Worm (Caenorhabditis elegans): ENCODE data around the gene T26A5.8.

Gene T26A5.8

ce11 chrIII:6449854-6450253 is 12.8 kb downstream of the T26A5.8 start:
- TF ChIP-seq sea-1 (GFP tag; conservative IDR thresholded peaks at IDR 0.05) (no peak), aly-1 (tag; optimal IDR thresholded peaks at IDR 0.05) (no peak), hmbx-1 (tag; optimal IDR thresholded peaks at IDR 0.05) (no peak), ama-1 (optimal IDR thresholded peaks at IDR 0.05) (peak; percentile 70), tbx-37 (GFP tag; conservative IDR thresholded peaks at IDR 0.05) (no peak), F13C5.2 (tag; optimal IDR thresholded peaks at IDR 0.05) (no peak), ceh-13 (GFP tag; optimal IDR thresholded peaks at IDR 0.05) (no peak), ceh-36 (tag; optimal IDR thresholded peaks at IDR 0.05) (no peak), hnd-1 (tag; optimal IDR thresholded peaks at IDR 0.05) (no peak), tra-4 (tag; optimal IDR thresholded peaks at IDR 0.05) (no peak), hmg-4 (GFP tag; optimal IDR thresholded peaks at IDR 0.05) (no peak), scrt-1 (GFP tag; IDR thresholded peaks at IDR 0.05) (no peak), ets-7 (tag; optimal IDR thresholded peaks at IDR 0.05) (no peak), B0310.2 (tag; optimal IDR thresholded peaks at IDR 0.05) (no peak), pes-1 (GFP tag; IDR thresholded peaks at IDR 0.05) (peak; percentile 34; the same call in 1 of the 2 replicates), flt-1 (GFP tag; IDR thresholded peaks at IDR 0.05) (no peak)

DNA sequence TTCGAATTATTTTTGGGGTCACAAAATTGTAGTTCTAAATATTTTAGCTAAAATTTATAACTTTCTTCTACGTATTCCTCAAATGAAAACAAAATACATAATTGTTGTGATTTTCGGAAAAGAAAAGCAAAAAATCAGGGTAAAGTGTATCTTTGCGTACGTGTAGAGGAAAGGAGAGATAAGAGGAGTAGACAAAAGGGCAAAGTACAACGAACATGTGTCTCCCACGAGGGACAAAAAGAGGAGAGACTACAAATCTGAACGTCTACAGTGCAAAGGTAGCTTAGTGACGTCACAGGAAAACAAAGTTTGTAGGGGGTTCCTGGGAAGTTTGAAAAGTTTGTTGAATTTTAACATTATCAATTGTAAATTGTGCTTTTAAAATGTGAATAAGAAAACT is 15.1 kb downstream of the T26A5.8 start:
- TF ChIP-seq B0310.2 (tag; optimal IDR thresholded peaks at IDR 0.05), result no peak
- 0 out of 2 replicates have a peak, but pooled peaks have one; percentile 30 for TF ChIP-seq sea-1 (GFP tag; conservative IDR thresholded peaks at IDR 0.05)
- TF ChIP-seq pes-1 (GFP tag; IDR thresholded peaks at IDR 0.05), result no peak
- TF ChIP-seq hmbx-1 (tag; optimal IDR thresholded peaks at IDR 0.05), result no peak
- TF ChIP-seq ceh-36 (tag; optimal IDR thresholded peaks at IDR 0.05), result no peak
- TF ChIP-seq ceh-13 (GFP tag; optimal IDR thresholded peaks at IDR 0.05), result no peak

ce11 chrIII:6446807-6447206 is 15.8 kb downstream of the T26A5.8 start, which contains the start of gene let-721:
TSS of gene let-721 (minus strand) at chrIII:6446907.
- TF ChIP-seq ceh-36 (tag; optimal IDR thresholded peaks at IDR 0.05) (no peak), B0310.2 (tag; optimal IDR thresholded peaks at IDR 0.05) (no peak), pes-1 (GFP tag; IDR thresholded peaks at IDR 0.05) (no peak), scrt-1 (GFP tag; IDR thresholded peaks at IDR 0.05) (no peak), hmg-4 (GFP tag; optimal IDR thresholded peaks at IDR 0.05) (no peak), F13C5.2 (tag; optimal IDR thresholded peaks at IDR 0.05) (no peak), ceh-13 (GFP tag; optimal IDR thresholded peaks at IDR 0.05) (no peak), ets-7 (tag; optimal IDR thresholded peaks at IDR 0.05) (no peak)

DNA sequence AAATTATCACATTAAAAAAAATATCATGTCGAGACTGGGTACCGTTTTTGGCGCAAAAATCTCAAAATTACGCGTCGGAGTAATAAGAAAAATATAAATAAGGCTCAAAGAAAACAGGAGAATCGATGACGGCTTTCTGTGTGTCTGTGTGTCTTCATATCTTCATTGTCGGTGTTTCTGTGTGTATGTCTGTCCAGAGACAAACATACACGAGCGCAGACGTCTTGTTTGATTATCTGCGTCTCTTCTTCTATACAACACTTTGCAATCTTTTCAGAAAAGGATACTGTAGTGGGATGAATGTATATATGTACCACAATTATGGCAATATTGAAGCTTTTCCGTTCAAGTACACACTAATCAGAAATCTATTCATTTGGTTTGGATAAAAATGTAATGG is 18.3 kb downstream of the T26A5.8 start, which contains the start of gene C05D11.13:
C05D11.13 (minus strand) TSS at position 252 of the 400 bp plus-strand sequence.
- TF ChIP-seq scrt-1 (GFP tag; IDR thresholded peaks at IDR 0.05) (no peak), aly-1 (tag; optimal IDR thresholded peaks at IDR 0.05) (no peak), hnd-1 (tag; optimal IDR thresholded peaks at IDR 0.05) (no peak), F13C5.2 (tag; optimal IDR thresholded peaks at IDR 0.05) (no peak), flt-1 (GFP tag; IDR thresholded peaks at IDR 0.05) (no peak), B0310.2 (tag; optimal IDR thresholded peaks at IDR 0.05) (no peak), tbx-11 (GFP tag; IDR thresholded peaks at IDR 0.05) (no peak), ama-1 (optimal IDR thresholded peaks at IDR 0.05) (no peak)

DNA sequence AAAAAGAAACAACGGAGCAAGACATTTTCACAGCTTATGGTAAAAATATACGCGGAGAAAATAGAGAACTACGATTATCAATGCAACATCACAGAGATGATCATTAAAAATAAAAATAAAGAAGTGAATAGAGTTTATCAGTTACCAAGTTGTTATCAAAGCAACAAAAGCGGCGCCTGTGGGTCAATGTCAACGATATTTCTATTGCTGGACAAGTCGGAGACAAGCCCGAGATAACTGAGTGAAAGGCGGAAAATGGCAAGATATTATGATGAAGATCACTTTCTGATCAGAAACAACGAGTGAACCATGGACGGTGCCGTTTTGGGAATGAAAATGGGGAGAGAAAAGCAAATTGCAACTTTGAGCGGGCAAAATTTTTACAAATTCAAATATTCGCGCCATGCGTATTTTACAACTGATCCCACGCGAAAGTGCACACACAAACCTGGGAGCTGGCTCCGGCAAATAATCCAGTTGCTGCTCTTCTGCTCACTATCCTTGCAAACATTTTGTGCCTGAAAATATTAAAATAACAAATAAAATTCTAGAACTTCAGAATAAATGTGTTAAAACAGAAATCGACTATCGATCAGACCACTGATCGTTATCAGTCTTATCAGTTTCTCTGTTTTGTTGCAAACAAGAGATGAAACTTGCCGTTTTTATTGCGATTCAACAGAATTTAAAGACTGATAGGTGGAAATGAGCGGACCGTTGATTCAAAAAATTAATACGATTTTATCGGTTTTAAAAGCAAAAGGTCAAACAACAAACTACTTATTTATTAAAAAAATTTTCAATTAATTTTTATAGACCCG is 20.1 kb downstream of the T26A5.8 start, which contains the start of gene mel-32:
mel-32 (minus strand) TSS at position 696 of the 821 bp plus-strand sequence.
- no peak for TF ChIP-seq tra-4 (tag; optimal IDR thresholded peaks at IDR 0.05)
- no peak for TF ChIP-seq ceh-36 (tag; optimal IDR thresholded peaks at IDR 0.05)
- TF ChIP-seq ama-1 (optimal IDR thresholded peaks at IDR 0.05), result peak; percentile 21

- no peak for TF ChIP-seq hmg-4 (GFP tag; optimal IDR thresholded peaks at IDR 0.05)
- no peak for TF ChIP-seq hmbx-1 (tag; optimal IDR thresholded peaks at IDR 0.05)
Measured at ce11 chrIII:6439854-6440253, 22.8 kb downstream of the T26A5.8 start.

DNA sequence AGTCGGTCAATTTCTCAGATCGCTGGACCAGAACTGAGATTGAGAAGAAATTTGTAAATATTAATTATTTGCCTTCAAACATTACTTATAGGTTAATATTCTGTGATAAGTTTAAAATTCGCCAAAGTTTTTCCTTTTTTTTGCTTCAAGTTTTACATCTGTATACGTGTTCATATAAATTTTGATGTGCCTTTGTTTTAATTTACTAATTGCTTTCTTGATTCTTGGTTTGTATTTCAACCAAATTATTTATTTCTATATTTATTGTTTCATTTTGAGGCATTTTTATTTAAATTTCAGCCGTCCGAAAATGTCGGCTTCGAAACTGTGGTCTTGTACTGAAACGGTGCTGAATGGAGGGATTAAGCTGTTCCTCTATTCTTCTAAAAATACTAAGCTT is 26.3 kb downstream of the T26A5.8 start, which contains the start of gene C05D11.1:
C05D11.1 (plus strand) TSS at position 301 of the 400 bp plus-strand sequence.
- TF ChIP-seq ama-1 (optimal IDR thresholded peaks at IDR 0.05), result no peak
- TF ChIP-seq flt-1 (GFP tag; IDR thresholded peaks at IDR 0.05), result no peak
- no peak for TF ChIP-seq tbx-11 (GFP tag; IDR thresholded peaks at IDR 0.05)
- TF ChIP-seq pes-1 (GFP tag; IDR thresholded peaks at IDR 0.05), result no peak
- TF ChIP-seq F13C5.2 (tag; optimal IDR thresholded peaks at IDR 0.05), result no peak

DNA sequence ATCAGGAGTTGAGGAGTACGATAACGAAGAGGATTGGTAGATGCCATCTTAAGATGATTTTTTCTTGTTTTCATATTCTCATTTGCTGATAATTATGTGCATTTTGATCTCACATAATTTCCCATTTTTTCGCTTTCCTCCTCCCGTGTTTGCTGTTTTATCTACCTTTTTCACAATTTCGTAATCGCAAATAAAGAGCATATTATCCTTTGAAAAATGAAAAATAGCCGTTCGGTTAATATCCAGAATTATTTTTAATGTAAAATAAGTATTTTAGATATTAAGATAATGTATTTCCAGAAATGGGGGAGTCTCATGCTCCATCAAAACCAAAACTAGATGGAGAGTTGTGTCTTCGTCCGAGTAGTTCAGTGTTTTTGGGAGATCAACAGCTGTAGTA is 29.7 kb downstream of the T26A5.8 start, which contains the start of gene vps-16:
vps-16 (plus strand) TSS at position 301 of the 400 bp plus-strand sequence.
- TF ChIP-seq tbx-37 (GFP tag; conservative IDR thresholded peaks at IDR 0.05) (no peak), ets-7 (tag; optimal IDR thresholded peaks at IDR 0.05) (no peak), pes-1 (GFP tag; IDR thresholded peaks at IDR 0.05) (no peak), hmg-4 (GFP tag; optimal IDR thresholded peaks at IDR 0.05) (no peak), scrt-1 (GFP tag; IDR thresholded peaks at IDR 0.05) (no peak), hmbx-1 (tag; optimal IDR thresholded peaks at IDR 0.05) (no peak), hnd-1 (tag; optimal IDR thresholded peaks at IDR 0.05) (no peak), ceh-13 (GFP tag; optimal IDR thresholded peaks at IDR 0.05) (no peak), F13C5.2 (tag; optimal IDR thresholded peaks at IDR 0.05) (no peak), sea-1 (GFP tag; conservative IDR thresholded peaks at IDR 0.05) (no peak), ceh-36 (tag; optimal IDR thresholded peaks at IDR 0.05) (no peak), aly-1 (tag; optimal IDR thresholded peaks at IDR 0.05) (no peak), tbx-11 (GFP tag; IDR thresholded peaks at IDR 0.05) (no peak), flt-1 (GFP tag; IDR thresholded peaks at IDR 0.05) (no peak), ama-1 (optimal IDR thresholded peaks at IDR 0.05) (no peak), B0310.2 (tag; optimal IDR thresholded peaks at IDR 0.05) (no peak), tra-4 (tag; optimal IDR thresholded peaks at IDR 0.05) (no peak)

All from whole organism, early embryonic.